Fruit fly (Drosophila melanogaster) whole organism, adult: Measurements from ENCODE around the gene tyf.

Experiments used
- CG12768 ChIP-seq: fragments of 200-800 bp; sonication (Bioruptor generic); optimal IDR thresholded peaks from 2 replicates; lab custom pipeline; 2017; ENCODE audit warnings: missing biosample characterization, missing genetic modification characterization, mild to moderate bottlenecking, moderate library complexity, missing genetic modification reagents
- CG1620 ChIP-seq: fragments of 200-800 bp; sonication (Bioruptor generic); optimal IDR thresholded peaks from 2 replicates; lab custom pipeline; 2016; ENCODE audit warnings: missing biosample characterization, missing genetic modification characterization
- CG33017 ChIP-seq: fragments of 200-800 bp; sonication (Bioruptor generic); optimal IDR thresholded peaks from 2 replicates; lab custom pipeline; 2018; ENCODE audit warnings: missing biosample characterization, mild to moderate bottlenecking, missing genetic modification characterization, moderate library complexity
- bab1 ChIP-seq: fragments of 200-800 bp; sonication (Bioruptor generic); optimal IDR thresholded peaks from 3 replicates; lab custom pipeline; 2019; ENCODE audit warnings: missing biosample characterization, mild to moderate bottlenecking, missing genetic modification characterization, moderate library complexity
- cic ChIP-seq: fragments of 200-800 bp; sonication (Bioruptor generic); optimal IDR thresholded peaks from 2 replicates; lab custom pipeline; 2017; ENCODE audit warnings: missing biosample characterization, mild to moderate bottlenecking, missing genetic modification characterization, moderate library complexity
- cnc ChIP-seq, 2 experiments: fragments of >200 bp; optimal IDR thresholded peaks; 2 replicates each; lab custom pipeline; 2017
- ovo ChIP-seq: fragments of 200-800 bp; sonication (Bioruptor generic); optimal IDR thresholded peaks from 2 replicates; lab custom pipeline; 2016; ENCODE audit warnings: missing biosample characterization, missing genetic modification characterization
- pad ChIP-seq: fragments of 200-800 bp; sonication (Bioruptor generic); optimal IDR thresholded peaks from 3 replicates; lab custom pipeline; 2017; ENCODE audit warnings: missing biosample characterization, missing genetic modification characterization, mild to moderate bottlenecking, moderate library complexity, missing genetic modification reagents
- tj ChIP-seq: fragments of 200-800 bp; sonication (Bioruptor generic); optimal IDR thresholded peaks from 3 replicates; lab custom pipeline; 2017; ENCODE audit warnings: missing biosample characterization, mild to moderate bottlenecking, missing genetic modification characterization, moderate library complexity
- toe ChIP-seq: fragments of 200-800 bp; sonication (Bioruptor generic); optimal IDR thresholded peaks from 2 replicates; lab custom pipeline; 2016; ENCODE audit warnings: missing biosample characterization, missing genetic modification characterization

DNA sequence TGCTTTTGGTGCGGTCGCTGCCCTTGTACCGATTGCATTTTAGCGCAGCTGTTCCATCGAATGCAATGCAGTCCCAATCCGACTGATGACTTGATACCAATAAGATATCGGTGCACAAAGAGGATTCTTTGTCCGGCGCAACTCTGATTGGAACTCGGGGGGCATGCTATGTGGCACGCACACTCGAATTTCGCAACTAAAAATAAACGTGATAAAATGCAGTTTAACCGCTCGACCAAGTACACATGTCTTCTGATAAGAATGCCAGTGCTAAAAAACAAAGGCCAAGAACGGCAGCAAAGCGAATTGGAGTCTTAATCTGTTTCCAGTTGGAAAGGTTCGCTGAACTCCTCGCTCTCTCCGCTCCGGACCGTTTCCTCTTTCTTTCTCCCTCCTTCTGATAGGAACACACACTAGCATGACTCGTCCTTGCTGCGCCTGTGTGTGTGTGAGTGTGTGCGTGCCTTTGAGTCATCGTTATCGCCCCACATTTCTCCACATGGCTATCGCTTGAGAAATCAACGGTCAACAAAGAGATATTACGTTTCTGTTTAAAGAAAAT, 8.1 kb upstream of the tyf start:
- TF ChIP-seq ovo (GFP tag; lab: Kevin White, UChicago) (no peak), toe (GFP tag; lab: Kevin White, UChicago) (no peak), CG33017 (tag; lab: Kevin White, UChicago) (no peak), cnc (optimal IDR thresholded peaks at IDR 0.05; lab: Kevin White, UChicago) (no peak), tj (GFP tag; lab: Kevin White, UChicago) (no peak), pad (GFP tag; lab: Kevin White, UChicago) (no peak), CG12768 (no peak), cic (no peak), bab1 (no peak), CG1620 (GFP tag; lab: Kevin White, UChicago) (no peak)
